Worm (Caenorhabditis elegans) whole organism, young adult: ENCODE results near the gene M7.12.

Source experiments
- B0019.2 ChIP-seq: fragments of 200-800 bp; sonication (Bioruptor generic); conservative IDR thresholded peaks from 2 replicates; pipeline ENCODE4 v1.3.6; 2022; ENCODE audit warnings: missing genetic modification reagents, missing genetic modification characterization, missing compliant biosample characterization
- D2030.7 ChIP-seq: fragments of 200-800 bp; sonication (Bioruptor generic); IDR thresholded peaks from 2 replicates; pipeline ENCODE4 v1.3.6; 2022; ENCODE audit warnings: missing genetic modification reagents, missing genetic modification characterization, missing compliant biosample characterization
- F10E7.11 ChIP-seq: sonication (generic microtip); optimal IDR thresholded peaks from 2 replicates; lab custom pipeline; 2017; ENCODE audit warnings: mild to moderate bottlenecking, missing genetic modification characterization, moderate library complexity, missing compliant biosample characterization
- F22D6.2 ChIP-seq: sonication (generic microtip); optimal IDR thresholded peaks from 2 replicates; lab custom pipeline; 2016; ENCODE audit warnings: mild to moderate bottlenecking, missing genetic modification characterization, missing compliant biosample characterization
- F23B12.7 ChIP-seq: sonication (generic microtip); optimal IDR thresholded peaks from 2 replicates; lab custom pipeline; 2017; ENCODE audit warnings: missing genetic modification characterization, mild to moderate bottlenecking, missing compliant biosample characterization, antibody characterized with exemption, moderate library complexity; ENCODE audit not compliant: insufficient read depth
- F33H1.4 ChIP-seq: fragments of 200-800 bp; sonication (Bioruptor generic); IDR thresholded peaks from 2 replicates; pipeline ENCODE4 v1.3.6; 2022; ENCODE audit warnings: missing genetic modification reagents, missing genetic modification characterization, missing compliant biosample characterization
- F37B4.10 ChIP-seq: fragments of 200-800 bp; sonication (Bioruptor generic); IDR thresholded peaks from 2 replicates; pipeline ENCODE4 v1.3.6; 2022; ENCODE audit warnings: missing genetic modification characterization, missing compliant biosample characterization
- F52B5.7 ChIP-seq: sonication (generic microtip); optimal IDR thresholded peaks from 2 replicates; lab custom pipeline; 2016; ENCODE audit warnings: mild to moderate bottlenecking, missing genetic modification characterization, missing compliant biosample characterization
- F55B11.4 ChIP-seq: sonication (generic microtip); optimal IDR thresholded peaks from 2 replicates; lab custom pipeline; 2016; ENCODE audit warnings: missing compliant biosample characterization, missing genetic modification characterization, borderline replicate concordance; ENCODE audit not compliant: insufficient read depth
- F57A8.1 ChIP-seq: fragments of 200-800 bp; sonication (Bioruptor generic); optimal IDR thresholded peaks from 2 replicates; lab custom pipeline; 2018; ENCODE audit warnings: mild to moderate bottlenecking, missing genetic modification characterization, moderate library complexity, missing compliant biosample characterization
- Y53F4B.3 ChIP-seq: fragments of 200-800 bp; sonication (Bioruptor generic); IDR thresholded peaks from 2 replicates; pipeline ENCODE4 v1.3.6; 2022; ENCODE audit warnings: missing genetic modification reagents, missing genetic modification characterization, missing compliant biosample characterization
- Y56A3A.18 ChIP-seq: fragments of 200-800 bp; sonication (Bioruptor generic); IDR thresholded peaks from 2 replicates; pipeline ENCODE4 v1.3.6; 2022; ENCODE audit warnings: missing genetic modification reagents, missing genetic modification characterization, missing compliant biosample characterization
- Y79H2A.3 ChIP-seq: fragments of 200-800 bp; sonication (Bioruptor generic); conservative IDR thresholded peaks from 2 replicates; pipeline ENCODE4 v1.3.6; 2022; ENCODE audit warnings: missing genetic modification reagents, missing genetic modification characterization, missing compliant biosample characterization
- atf-7 ChIP-seq: sonication (generic microtip); optimal IDR thresholded peaks from 2 replicates; lab custom pipeline; 2017; ENCODE audit warnings: mild to moderate bottlenecking, missing genetic modification characterization, missing compliant biosample characterization
- athp-1 ChIP-seq: sonication (generic microtip); optimal IDR thresholded peaks from 2 replicates; lab custom pipeline; 2017; ENCODE audit warnings: mild to moderate bottlenecking, missing genetic modification characterization, missing compliant biosample characterization
- attf-5 ChIP-seq: fragments of 200-800 bp; sonication (Bioruptor generic); optimal IDR thresholded peaks from 2 replicates; lab custom pipeline; 2018; ENCODE audit warnings: mild to moderate bottlenecking, missing genetic modification characterization, missing compliant biosample characterization
- cebp-2 ChIP-seq: fragments of 200-800 bp; sonication (Bioruptor generic); IDR thresholded peaks from 2 replicates; pipeline ENCODE4 v1.3.6; 2022; ENCODE audit warnings: missing genetic modification characterization, missing compliant biosample characterization
- ceh-100 ChIP-seq: fragments of 200-800 bp; sonication (Bioruptor generic); IDR thresholded peaks from 2 replicates; pipeline ENCODE4 v1.3.6; 2022; ENCODE audit warnings: missing genetic modification reagents, missing genetic modification characterization, missing compliant biosample characterization
- ceh-27 ChIP-seq: fragments of 200-800 bp; sonication (Bioruptor generic); optimal IDR thresholded peaks from 2 replicates; lab custom pipeline; 2018; ENCODE audit warnings: mild to moderate bottlenecking, missing genetic modification characterization, moderate library complexity, missing compliant biosample characterization
- ceh-40 ChIP-seq: fragments of 200-800 bp; sonication (Bioruptor generic); IDR thresholded peaks from 2 replicates; pipeline ENCODE4 v1.3.6; 2022; ENCODE audit warnings: missing genetic modification characterization, missing compliant biosample characterization
- ceh-58 ChIP-seq: fragments of 200-800 bp; sonication (Bioruptor generic); IDR thresholded peaks from 2 replicates; pipeline ENCODE4 v1.3.6; 2022; ENCODE audit warnings: missing genetic modification characterization, missing compliant biosample characterization
- ceh-79 ChIP-seq: sonication (generic microtip); optimal IDR thresholded peaks from 2 replicates; lab custom pipeline; 2017; ENCODE audit warnings: mild to moderate bottlenecking, missing genetic modification characterization, missing compliant biosample characterization
- chd-7 ChIP-seq: sonication (generic microtip); optimal IDR thresholded peaks from 2 replicates; lab custom pipeline; 2016; ENCODE audit warnings: mild to moderate bottlenecking, missing genetic modification characterization, moderate library complexity, missing compliant biosample characterization
- die-1 ChIP-seq: sonication (generic microtip); optimal IDR thresholded peaks from 2 replicates; lab custom pipeline; 2016; ENCODE audit warnings: missing genotype, mild to moderate bottlenecking, missing genetic modification characterization, missing compliant biosample characterization
- dpl-1 ChIP-seq: fragments of 150-350 bp; optimal IDR thresholded peaks from 2 replicates; lab custom pipeline; 2014; ENCODE audit warnings: missing biosample characterization, missing genetic modification reagents, missing genetic modification characterization
- efl-1 ChIP-seq: fragments of 150-350 bp; optimal IDR thresholded peaks from 2 replicates; lab custom pipeline; 2014; ENCODE audit warnings: missing biosample characterization, missing genetic modification reagents, missing genetic modification characterization
- egl-18 ChIP-seq: fragments of 200-800 bp; sonication (Bioruptor generic); IDR thresholded peaks from 2 replicates; pipeline ENCODE4 v1.3.6; 2022; ENCODE audit warnings: missing genetic modification reagents, missing genetic modification characterization, missing compliant biosample characterization
- egl-44 ChIP-seq: fragments of 200-800 bp; sonication (Bioruptor generic); IDR thresholded peaks from 2 replicates; pipeline ENCODE4 v1.3.6; 2022; ENCODE audit warnings: missing genetic modification reagents, missing genetic modification characterization, missing compliant biosample characterization
- him-1 ChIP-seq: sonication (generic microtip); optimal IDR thresholded peaks from 2 replicates; lab custom pipeline; 2016; ENCODE audit warnings: missing genotype, missing genetic modification reagents, missing genetic modification characterization, missing compliant biosample characterization
- hlh-12 ChIP-seq: sonication (generic microtip); optimal IDR thresholded peaks from 2 replicates; lab custom pipeline; 2016; ENCODE audit warnings: missing genetic modification characterization, missing compliant biosample characterization
- hlh-26 ChIP-seq: fragments of 200-800 bp; sonication (Bioruptor generic); conservative IDR thresholded peaks from 2 replicates; pipeline ENCODE4 v1.3.6; 2022; ENCODE audit warnings: missing genetic modification reagents, missing genetic modification characterization, missing compliant biosample characterization
- hsf-1 ChIP-seq: fragments of 200-800 bp; sonication (Bioruptor generic); IDR thresholded peaks from 2 replicates; pipeline ENCODE4 v1.3.6; 2022; ENCODE audit warnings: missing genetic modification reagents, missing genetic modification characterization, missing compliant biosample characterization
- let-607 ChIP-seq, 2 experiments: fragments of 200-800 bp in 1 of 2; sonication (Bioruptor generic) in 1 of 2; sonication (generic microtip) in 1 of 2; optimal IDR thresholded peaks; 2 replicates each; lab custom pipeline; 2016 to 2018; ENCODE audit warnings: mild to moderate bottlenecking in 2 of 2, missing compliant biosample characterization in 2 of 2, missing genetic modification characterization in 2 of 2, moderate library complexity in 2 of 2, missing genotype in 1 of 2
- lsl-1 ChIP-seq: fragments of 200-800 bp; sonication (Bioruptor generic); optimal IDR thresholded peaks from 2 replicates; lab custom pipeline; 2018; ENCODE audit warnings: mild to moderate bottlenecking, missing genetic modification characterization, moderate library complexity, missing compliant biosample characterization
- madf-6 ChIP-seq: fragments of 200-800 bp; sonication (Bioruptor generic); IDR thresholded peaks from 2 replicates; pipeline ENCODE4 v1.3.6; 2022; ENCODE audit warnings: missing genetic modification reagents, missing genetic modification characterization, missing compliant biosample characterization
- mcd-1 ChIP-seq: fragments of 200-800 bp; sonication (Bioruptor generic); IDR thresholded peaks from 2 replicates; pipeline ENCODE4 v1.3.6; 2022; ENCODE audit warnings: missing genetic modification reagents, missing genetic modification characterization, missing compliant biosample characterization
- mes-4 ChIP-seq: sonication (generic microtip); optimal IDR thresholded peaks from 2 replicates; lab custom pipeline; 2016; ENCODE audit warnings: missing genotype, missing genetic modification characterization, missing compliant biosample characterization
- nfyb-1 ChIP-seq: fragments of 200-800 bp; sonication (Bioruptor generic); IDR thresholded peaks from 2 replicates; pipeline ENCODE4 v1.3.6; 2022; ENCODE audit warnings: missing genetic modification reagents, missing genetic modification characterization, missing compliant biosample characterization
- pbrm-1 ChIP-seq: fragments of 200-800 bp; sonication (Bioruptor generic); IDR thresholded peaks from 2 replicates; pipeline ENCODE4 v1.3.6; 2022; ENCODE audit warnings: missing genetic modification reagents, missing genetic modification characterization, missing compliant biosample characterization
- pha-4 ChIP-seq: fragments of 150-350 bp; sonication (generic microtip); optimal IDR thresholded peaks from 2 replicates; lab custom pipeline; 2014; ENCODE audit warnings: missing biosample characterization, missing genetic modification reagents, missing genetic modification characterization
- sdz-38 ChIP-seq: sonication (generic microtip); optimal IDR thresholded peaks from 2 replicates; lab custom pipeline; 2016; ENCODE audit warnings: missing genotype, missing genetic modification characterization, missing compliant biosample characterization
- snpc-1.1 ChIP-seq: sonication (generic microtip); optimal IDR thresholded peaks from 2 replicates; lab custom pipeline; 2017; ENCODE audit warnings: missing genetic modification characterization, mild to moderate bottlenecking, missing compliant biosample characterization, antibody characterized with exemption, moderate library complexity, missing genotype, missing genetic modification reagents; ENCODE audit not compliant: insufficient read depth
- sptf-2 ChIP-seq: fragments of 200-800 bp; sonication (Bioruptor generic); optimal IDR thresholded peaks from 2 replicates; lab custom pipeline; 2018; ENCODE audit warnings: mild to moderate bottlenecking, missing genetic modification characterization, missing compliant biosample characterization
- tlf-1 ChIP-seq: fragments of 200-800 bp; sonication (Bioruptor generic); optimal IDR thresholded peaks from 2 replicates; lab custom pipeline; 2018; ENCODE audit warnings: mild to moderate bottlenecking, missing genetic modification characterization, missing compliant biosample characterization
- unc-62 ChIP-seq: fragments of 150-350 bp; optimal IDR thresholded peaks from 2 replicates; lab custom pipeline; 2014; ENCODE audit warnings: missing biosample characterization, missing genetic modification reagents, missing genetic modification characterization
- zfh-2 ChIP-seq: fragments of 200-800 bp; sonication (Bioruptor generic); conservative IDR thresholded peaks from 2 replicates; pipeline ENCODE4 v1.3.6; 2022; ENCODE audit warnings: missing genetic modification reagents, missing genetic modification characterization, missing compliant biosample characterization
- ztf-26 ChIP-seq: sonication (generic microtip); optimal IDR thresholded peaks from 2 replicates; lab custom pipeline; 2017; ENCODE audit warnings: missing genetic modification characterization, missing compliant biosample characterization

The M7.12 gene

DNA sequence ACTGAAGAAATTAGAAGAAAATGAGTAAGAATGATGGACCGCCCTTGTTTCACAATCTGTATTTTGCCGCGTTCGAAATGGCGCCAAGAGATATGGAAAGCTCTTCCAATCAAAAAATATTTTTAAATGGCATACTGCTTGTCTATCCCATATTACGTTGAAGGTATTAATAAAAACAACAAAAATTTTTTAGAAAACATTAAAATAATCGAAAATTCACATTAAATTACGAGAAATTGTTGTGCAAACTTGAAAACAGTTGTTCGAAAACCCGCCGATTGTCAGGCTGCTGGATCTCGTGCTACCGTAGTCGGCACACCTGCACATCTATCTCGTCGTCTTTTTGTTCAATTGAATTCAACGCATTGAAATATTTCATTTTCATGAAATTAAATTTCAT, 14.2 kb downstream of the M7.12 start, which contains the start of gene klc-1 (continued):
- peak; percentile 27 for TF ChIP-seq tlf-1 (GFP tag; lab: Kevin White, UChicago)
- 0 out of 2 replicates have a peak, but pooled peaks have one; percentile 5 for TF ChIP-seq B0019.2
- no peak for TF ChIP-seq egl-18 (GFP tag; lab: Robert Waterston, UW)
- TF ChIP-seq lsl-1: peak; percentile 80
- TF ChIP-seq pbrm-1: peak; percentile 21; the same call in 1 of the 2 replicates
- TF ChIP-seq madf-6 (GFP tag; lab: Robert Waterston, UW): peak; percentile 94

DNA sequence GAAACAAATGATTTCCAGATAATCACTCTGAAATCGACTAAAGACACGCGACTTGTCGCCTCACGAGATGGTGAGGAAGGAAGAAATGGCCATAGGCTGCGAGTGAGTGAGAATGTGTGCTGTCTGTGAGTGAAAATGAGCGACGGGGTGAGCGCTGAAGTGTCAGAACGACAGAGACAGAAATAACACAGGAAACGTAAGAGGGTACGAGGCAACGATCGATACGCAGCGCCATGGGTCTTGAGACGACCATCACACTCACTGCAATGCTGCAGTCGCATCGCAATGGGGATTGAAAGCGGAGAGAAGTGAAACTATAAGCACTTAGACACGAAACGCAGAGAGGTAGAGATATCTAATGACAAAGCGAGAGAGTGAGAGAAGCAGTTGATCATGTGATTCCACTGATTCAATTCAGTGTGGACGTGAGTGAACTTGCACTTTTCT, 15.0 kb downstream of the M7.12 start:
- TF ChIP-seq madf-6 (GFP tag; lab: Robert Waterston, UW): peak; percentile 12; the same call in 1 of the 2 replicates
- peak; percentile 46 for TF ChIP-seq ceh-79 (tag; lab: Kevin White, UChicago)
- TF ChIP-seq Y53F4B.3 (GFP tag; lab: Robert Waterston, UW): no peak
- TF ChIP-seq let-607 (tag; optimal IDR thresholded peaks at IDR 0.05; lab: Kevin White, UChicago): peak; percentile 85 to 87
- peak; percentile 11 for TF ChIP-seq F52B5.7 (tag; lab: Kevin White, UChicago)
- TF ChIP-seq Y56A3A.18: no peak
- TF ChIP-seq mcd-1 (GFP tag; lab: Robert Waterston, UW): peak; percentile 82
- TF ChIP-seq hsf-1 (GFP tag; lab: Robert Waterston, UW): 0 out of 2 replicates have a peak, but pooled peaks have one; percentile 6
- peak; percentile 0 for TF ChIP-seq F10E7.11 (tag; lab: Kevin White, UChicago)
- TF ChIP-seq Y79H2A.3 (GFP tag; lab: Robert Waterston, UW): no peak; the same call in 1 of the 2 replicates
- no peak for TF ChIP-seq hlh-12
- no peak for TF ChIP-seq mes-4 (tag; lab: Kevin White, UChicago)
- TF ChIP-seq hlh-26 (GFP tag; lab: Robert Waterston, UW): no peak
- TF ChIP-seq ceh-27 (GFP tag; lab: Kevin White, UChicago): peak; percentile 90
- peak; percentile 27 for TF ChIP-seq F23B12.7
- TF ChIP-seq efl-1: no peak
- peak; percentile 90 for TF ChIP-seq nfyb-1 (GFP tag; lab: Robert Waterston, UW)
- TF ChIP-seq ceh-100 (GFP tag; lab: Robert Waterston, UW): peak; percentile 15; the same call in 1 of the 2 replicates
- TF ChIP-seq F33H1.4 (GFP tag; lab: Robert Waterston, UW): peak; percentile 62
- no peak for TF ChIP-seq cebp-2 (GFP tag; lab: Robert Waterston, UW)
- peak; percentile 64 for TF ChIP-seq F22D6.2 (tag; lab: Kevin White, UChicago)
- TF ChIP-seq sdz-38 (tag; lab: Kevin White, UChicago): no peak
- TF ChIP-seq unc-62 (GFP tag; lab: Kevin White, UChicago): peak; percentile 53
- TF ChIP-seq F57A8.1: no peak
- TF ChIP-seq D2030.7 (GFP tag; lab: Robert Waterston, UW): no peak
- TF ChIP-seq ceh-40 (GFP tag; lab: Robert Waterston, UW): no peak
- peak; percentile 90 for TF ChIP-seq chd-7 (tag; lab: Kevin White, UChicago)
- TF ChIP-seq sptf-2 (GFP tag; lab: Kevin White, UChicago): no peak
- TF ChIP-seq athp-1: peak; percentile 85
- peak; percentile 81 for TF ChIP-seq ztf-26 (tag; lab: Kevin White, UChicago)
- no peak for TF ChIP-seq dpl-1
- no peak for TF ChIP-seq snpc-1.1
- TF ChIP-seq egl-44 (GFP tag; lab: Robert Waterston, UW): peak; percentile 54; the same call in 1 of the 2 replicates
- TF ChIP-seq zfh-2 (GFP tag; lab: Robert Waterston, UW): peak; percentile 95
- TF ChIP-seq ceh-58 (GFP tag; lab: Robert Waterston, UW): no peak
- TF ChIP-seq lsl-1: no peak
- peak; percentile 89 for TF ChIP-seq attf-5 (GFP tag; lab: Kevin White, UChicago)
- TF ChIP-seq F55B11.4: no peak
- TF ChIP-seq pha-4 (tag; lab: Kevin White, UChicago): no peak
- no peak for TF ChIP-seq him-1
- no peak for TF ChIP-seq F37B4.10 (GFP tag; lab: Robert Waterston, UW)
- TF ChIP-seq tlf-1 (GFP tag; lab: Kevin White, UChicago): peak; percentile 81
- peak; percentile 87 for TF ChIP-seq atf-7 (tag; lab: Kevin White, UChicago)
- TF ChIP-seq die-1 (tag; lab: Kevin White, UChicago): peak; percentile 70
